Worm (Caenorhabditis elegans): ENCODE measurements around the gene swt-3.

Gene swt-3

ce11 chrIV:10782014-10782413 is 1.5 kb upstream of the swt-3 start (continued):
- TF ChIP-seq pag-3 (tag; optimal IDR thresholded peaks at IDR 0.05; ENCODE audit: borderline replicate concordance, insufficient read depth) (no peak), dsc-1 (tag; optimal IDR thresholded peaks at IDR 0.05) (no peak), ama-1 (optimal IDR thresholded peaks at IDR 0.05) (no peak), vab-15 (tag; optimal IDR thresholded peaks at IDR 0.05) (no peak)

DNA sequence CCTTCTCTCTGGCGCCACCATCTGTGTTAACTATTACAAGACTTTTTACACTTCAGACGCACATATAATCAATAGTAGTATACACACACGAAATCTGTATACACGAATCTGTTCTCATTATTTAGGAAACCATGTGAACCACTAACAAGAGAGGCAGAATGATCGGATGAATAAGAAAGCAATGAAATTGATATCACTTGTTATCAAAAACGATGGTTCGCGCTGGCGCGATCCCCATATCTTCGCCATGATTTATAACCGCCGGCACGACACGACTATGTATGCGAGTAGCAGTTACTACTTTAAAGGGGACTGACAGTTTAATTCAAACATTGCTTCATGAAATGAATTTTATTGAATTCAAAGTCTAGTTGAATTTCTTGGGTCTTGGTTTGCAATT is 863 bp upstream of the swt-3 start:
- TF ChIP-seq nhr-20 (tag; optimal IDR thresholded peaks at IDR 0.05): peak; percentile 4
- TF ChIP-seq tbx-2 (tag; optimal IDR thresholded peaks at IDR 0.05): no peak
- no peak for TF ChIP-seq unc-98 (GFP tag; IDR thresholded peaks at IDR 0.05)
- TF ChIP-seq grh-1 (GFP tag; IDR thresholded peaks at IDR 0.05): no peak
- TF ChIP-seq efl-1 (optimal IDR thresholded peaks at IDR 0.05): no peak
- peak in 1 of 2 experiments; percentile 2 for TF ChIP-seq efl-1 (GFP tag; optimal IDR thresholded peaks at IDR 0.05 in 1 of 2)
- TF ChIP-seq blmp-1 (tag; optimal IDR thresholded peaks at IDR 0.05): peak; percentile 74
- TF ChIP-seq ztf-11 (tag; optimal IDR thresholded peaks at IDR 0.05): no peak
- TF ChIP-seq elt-3 (tag; optimal IDR thresholded peaks at IDR 0.05): peak in 3 of 6 experiments; percentile 24 to 83 (median 34)
- no peak for TF ChIP-seq skn-1 (tag; optimal IDR thresholded peaks at IDR 0.05)
- no peak for TF ChIP-seq nhr-76 (tag; optimal IDR thresholded peaks at IDR 0.05)
- TF ChIP-seq nhr-90 (tag; optimal IDR thresholded peaks at IDR 0.05; ENCODE audit: poor library complexity): no peak
- TF ChIP-seq nhr-71 (tag; optimal IDR thresholded peaks at IDR 0.05): peak; percentile 2
- TF ChIP-seq sox-4 (tag; optimal IDR thresholded peaks at IDR 0.05): no peak
- TF ChIP-seq lin-14 (GFP tag; optimal IDR thresholded peaks at IDR 0.05): peak; percentile 8
- no peak for TF ChIP-seq lsy-2 (tag; optimal IDR thresholded peaks at IDR 0.05)
- TF ChIP-seq tlp-1 (tag; optimal IDR thresholded peaks at IDR 0.05): no peak
- no peak for TF ChIP-seq alr-1 (tag; optimal IDR thresholded peaks at IDR 0.05; ENCODE audit: borderline replicate concordance)
- no peak for TF ChIP-seq ceh-82 (tag; optimal IDR thresholded peaks at IDR 0.05)
- peak; percentile 15 for TF ChIP-seq nhr-85 (tag)
- no peak for TF ChIP-seq C34B4.2 (tag; optimal IDR thresholded peaks at IDR 0.05)
- TF ChIP-seq nhr-12 (tag; optimal IDR thresholded peaks at IDR 0.05): no peak
- TF ChIP-seq fkh-4 (tag; optimal IDR thresholded peaks at IDR 0.05; ENCODE audit: borderline replicate concordance): no peak
- peak; percentile 18 for TF ChIP-seq snu-23 (GFP tag; optimal IDR thresholded peaks at IDR 0.05)
- no peak for TF ChIP-seq unc-62 (GFP tag; optimal IDR thresholded peaks at IDR 0.05)
- no peak for TF ChIP-seq hlh-17 (GFP tag; optimal IDR thresholded peaks at IDR 0.05; ENCODE audit: borderline replicate concordance)

- TF ChIP-seq pag-3 (tag; optimal IDR thresholded peaks at IDR 0.05; ENCODE audit: borderline replicate concordance, insufficient read depth): no peak
- no peak for TF ChIP-seq unc-62 (GFP tag; optimal IDR thresholded peaks at IDR 0.05)
- no peak for TF ChIP-seq lin-13 (GFP tag; optimal IDR thresholded peaks at IDR 0.05)
- TF ChIP-seq fkh-4 (tag; optimal IDR thresholded peaks at IDR 0.05; ENCODE audit: borderline replicate concordance): no peak
- TF ChIP-seq ceh-88 (GFP tag; IDR thresholded peaks at IDR 0.05): no peak
- no peak for TF ChIP-seq lsy-2 (tag; optimal IDR thresholded peaks at IDR 0.05)
- no peak for TF ChIP-seq nhr-77 (tag; optimal IDR thresholded peaks at IDR 0.05)
- TF ChIP-seq alr-1 (tag; optimal IDR thresholded peaks at IDR 0.05; ENCODE audit: borderline replicate concordance): no peak
- TF ChIP-seq tbx-2 (tag; optimal IDR thresholded peaks at IDR 0.05): no peak
Observed at ce11 chrIV:10779328-10779727, 1.2 kb downstream of the swt-3 start.

- TF ChIP-seq nhr-85 (tag) (peak; percentile 39), elt-3 (tag; optimal IDR thresholded peaks at IDR 0.05) (no peak), aly-2 (tag; optimal IDR thresholded peaks at IDR 0.05) (peak; percentile 17), unc-62 (GFP tag; optimal IDR thresholded peaks at IDR 0.05) (no peak)
Observed at ce11 chrIV:10778582-10778981, 1.9 kb downstream of the swt-3 start.

ce11 chrIV:10777600-10777999 is 2.9 kb downstream of the swt-3 start:
- no peak for TF ChIP-seq ztf-4 (tag; optimal IDR thresholded peaks at IDR 0.05)
- no peak for TF ChIP-seq isw-1 (GFP tag; IDR thresholded peaks at IDR 0.05)
- TF ChIP-seq lin-35 (GFP tag; optimal IDR thresholded peaks at IDR 0.05): no peak
- TF ChIP-seq alr-1 (tag; optimal IDR thresholded peaks at IDR 0.05; ENCODE audit: borderline replicate concordance): no peak
- no peak for TF ChIP-seq lin-39 (tag; optimal IDR thresholded peaks at IDR 0.05)
- no peak for TF ChIP-seq unc-130 (tag; optimal IDR thresholded peaks at IDR 0.05)
- TF ChIP-seq rnt-1 (tag; optimal IDR thresholded peaks at IDR 0.05): no peak
- no peak for TF ChIP-seq snpc-4 (tag; optimal IDR thresholded peaks at IDR 0.05)
- no peak for TF ChIP-seq sox-4 (tag; optimal IDR thresholded peaks at IDR 0.05)
